Fruit fly (Drosophila melanogaster) whole organism, prepupa: ENCODE data around the gene Gcn5.
A peak's percentile ranks its signal among the peaks of the same experiment; 100 is the strongest.

Experiments
- Blimp-1 ChIP-seq: fragments of 200-800 bp; sonication (Bioruptor generic); optimal IDR thresholded peaks from 3 replicates; lab custom pipeline; 2017; ENCODE audit warnings: missing biosample characterization, missing genetic modification characterization, mild to moderate bottlenecking, moderate library complexity, missing genetic modification reagents
- CG10631 ChIP-seq: fragments of 200-800 bp; sonication (Bioruptor generic); optimal IDR thresholded peaks from 2 replicates; lab custom pipeline; 2016; ENCODE audit warnings: missing biosample characterization, missing genetic modification characterization
- CG10669 ChIP-seq: fragments of 200-800 bp; sonication (Bioruptor generic); optimal IDR thresholded peaks from 3 replicates; lab custom pipeline; 2018; ENCODE audit warnings: missing biosample characterization, mild to moderate bottlenecking, missing genetic modification characterization, moderate library complexity
- CG11294 ChIP-seq: fragments of 200-800 bp; sonication (Bioruptor generic); IDR thresholded peaks from 2 replicates; pipeline ENCODE4 v1.3.6; 2022; ENCODE audit warnings: missing biosample characterization, missing genetic modification characterization
- CG11762 ChIP-seq: fragments of 200-800 bp; sonication (Bioruptor generic); optimal IDR thresholded peaks from 3 replicates; lab custom pipeline; 2016; ENCODE audit warnings: missing biosample characterization, missing genetic modification characterization; ENCODE audit not compliant: insufficient read depth
- CG11902 ChIP-seq: fragments of 200-800 bp; sonication (Bioruptor generic); optimal IDR thresholded peaks from 3 replicates; lab custom pipeline; 2016; ENCODE audit warnings: missing biosample characterization, missing genetic modification characterization
- CG1621 ChIP-seq: fragments of 200-800 bp; sonication (Bioruptor generic); optimal IDR thresholded peaks from 3 replicates; lab custom pipeline; 2018; ENCODE audit warnings: missing biosample characterization, mild to moderate bottlenecking, missing genetic modification characterization
- CG16779 ChIP-seq: fragments of 200-800 bp; sonication (Bioruptor generic); optimal IDR thresholded peaks from 3 replicates; lab custom pipeline; 2017; ENCODE audit warnings: missing biosample characterization, mild to moderate bottlenecking, missing genetic modification characterization
- CG3032 ChIP-seq: fragments of 200-800 bp; optimal IDR thresholded peaks from 2 replicates; lab custom pipeline; 2019; ENCODE audit warnings: missing biosample characterization, mild to moderate bottlenecking, missing genetic modification characterization, moderate library complexity
- CG31627 ChIP-seq: fragments of 200-800 bp; sonication (Bioruptor generic); optimal IDR thresholded peaks from 3 replicates; lab custom pipeline; 2016; ENCODE audit warnings: missing biosample characterization, missing genetic modification characterization
- CG32006 ChIP-seq: fragments of 200-800 bp; sonication (Bioruptor generic); optimal IDR thresholded peaks from 3 replicates; lab custom pipeline; 2017; ENCODE audit warnings: missing biosample characterization, mild to moderate bottlenecking, missing genetic modification characterization
- CG3919 ChIP-seq: fragments of 200-800 bp; sonication (Bioruptor generic); optimal IDR thresholded peaks from 3 replicates; lab custom pipeline; 2016; ENCODE audit warnings: missing biosample characterization, missing genetic modification characterization
- CG4318 ChIP-seq: fragments of 200-800 bp; sonication (Bioruptor generic); optimal IDR thresholded peaks from 3 replicates; lab custom pipeline; 2017; ENCODE audit warnings: missing biosample characterization, mild to moderate bottlenecking, missing genetic modification characterization
- CG6163 ChIP-seq: fragments of 200-800 bp; sonication (Bioruptor generic); IDR thresholded peaks from 3 replicates; pipeline ENCODE4 v1.3.6; 2022; ENCODE audit warnings: missing biosample characterization, missing genetic modification characterization
- CG6276 ChIP-seq: fragments of 200-800 bp; sonication (Bioruptor generic); optimal IDR thresholded peaks from 2 replicates; lab custom pipeline; 2017; ENCODE audit warnings: missing biosample characterization, mild to moderate bottlenecking, missing genetic modification characterization
- CG6792 ChIP-seq: fragments of 200-800 bp; sonication (Bioruptor generic); optimal IDR thresholded peaks from 3 replicates; lab custom pipeline; 2016; ENCODE audit warnings: missing biosample characterization, missing genetic modification characterization
- CG6808 ChIP-seq: fragments of 200-800 bp; sonication (Bioruptor generic); optimal IDR thresholded peaks from 3 replicates; lab custom pipeline; 2017; ENCODE audit warnings: missing biosample characterization, missing genetic modification characterization, mild to moderate bottlenecking, moderate library complexity, missing genetic modification reagents
- CG6854 ChIP-seq: fragments of 200-800 bp; sonication (Bioruptor generic); optimal IDR thresholded peaks from 2 replicates; lab custom pipeline; 2017; ENCODE audit warnings: missing biosample characterization, mild to moderate bottlenecking, missing genetic modification characterization
- CG7368 ChIP-seq: fragments of 200-800 bp; sonication (Bioruptor generic); optimal IDR thresholded peaks from 3 replicates; lab custom pipeline; 2016; ENCODE audit warnings: missing biosample characterization, missing genetic modification characterization
- CG8119 ChIP-seq: fragments of 200-800 bp; sonication (Bioruptor generic); IDR thresholded peaks from 3 replicates; pipeline ENCODE4 v1.3.6; 2022; ENCODE audit warnings: missing biosample characterization, missing genetic modification characterization
- CG8319 ChIP-seq: fragments of 200-800 bp; sonication (Bioruptor generic); optimal IDR thresholded peaks from 3 replicates; lab custom pipeline; 2016; ENCODE audit warnings: missing biosample characterization, missing genetic modification characterization
- CG8632 ChIP-seq: fragments of 200-800 bp; sonication (Bioruptor generic); optimal IDR thresholded peaks from 3 replicates; lab custom pipeline; 2016; ENCODE audit warnings: missing biosample characterization, missing genetic modification characterization
- CG9139 ChIP-seq: fragments of 200-800 bp; sonication (Bioruptor generic); optimal IDR thresholded peaks from 3 replicates; lab custom pipeline; 2017; ENCODE audit warnings: missing biosample characterization, mild to moderate bottlenecking, missing genetic modification characterization
- Eip75B ChIP-seq: fragments of 200-800 bp; sonication (Bioruptor generic); optimal IDR thresholded peaks from 3 replicates; lab custom pipeline; 2016; ENCODE audit warnings: missing biosample characterization, missing genetic modification characterization
- Eip78C ChIP-seq: fragments of 200-800 bp; sonication (Bioruptor generic); peaks from one replicate; lab custom pipeline; 2016; ENCODE audit warnings: missing biosample characterization, missing genetic modification characterization
- Ets21C ChIP-seq: fragments of 200-800 bp; sonication (Bioruptor generic); optimal IDR thresholded peaks from 3 replicates; lab custom pipeline; 2016; ENCODE audit warnings: missing biosample characterization, missing genetic modification characterization
- Gug ChIP-seq: fragments of 200-800 bp; sonication (Bioruptor generic); IDR thresholded peaks from 2 replicates; pipeline ENCODE4 v1.3.6; 2022; ENCODE audit warnings: missing biosample characterization, missing genetic modification characterization
- Hr38 ChIP-seq: sonication (Bioruptor generic); optimal IDR thresholded peaks from 2 replicates; lab custom pipeline; 2016; ENCODE audit warnings: missing biosample characterization, missing genetic modification characterization
- Hr39 ChIP-seq: fragments of 200-800 bp; sonication (Bioruptor generic); optimal IDR thresholded peaks from 2 replicates; lab custom pipeline; 2016; ENCODE audit warnings: missing biosample characterization, missing genetic modification characterization
- Hr4 ChIP-seq: fragments of 200-800 bp; sonication (Bioruptor generic); optimal IDR thresholded peaks from 3 replicates; lab custom pipeline; 2016; ENCODE audit warnings: missing biosample characterization, missing genetic modification characterization
- Lpt ChIP-seq: fragments of 200-800 bp; sonication (Bioruptor generic); optimal IDR thresholded peaks from 3 replicates; lab custom pipeline; 2016; ENCODE audit warnings: missing biosample characterization, missing genetic modification characterization
- Met ChIP-seq: fragments of 200-800 bp; sonication (Bioruptor generic); optimal IDR thresholded peaks from 3 replicates; lab custom pipeline; 2016; ENCODE audit warnings: missing biosample characterization, missing genetic modification characterization
- OdsH ChIP-seq: fragments of 200-800 bp; sonication (Bioruptor generic); optimal IDR thresholded peaks from 3 replicates; lab custom pipeline; 2016; ENCODE audit warnings: missing biosample characterization, missing genetic modification characterization
- Smox ChIP-seq: fragments of 200-800 bp; sonication (Bioruptor generic); optimal IDR thresholded peaks from 3 replicates; lab custom pipeline; 2016; ENCODE audit warnings: missing biosample characterization, missing genetic modification characterization
- Sox102F ChIP-seq: fragments of 200-800 bp; sonication (Bioruptor generic); optimal IDR thresholded peaks from 2 replicates; lab custom pipeline; 2016; ENCODE audit warnings: missing biosample characterization, mild to moderate bottlenecking, missing genetic modification characterization
- Sox15 ChIP-seq: fragments of 200-800 bp; sonication (Bioruptor generic); optimal IDR thresholded peaks from 3 replicates; lab custom pipeline; 2016; ENCODE audit warnings: missing biosample characterization, missing genetic modification characterization
- achi ChIP-seq: fragments of 200-800 bp; sonication (Bioruptor generic); optimal IDR thresholded peaks from 3 replicates; lab custom pipeline; 2016; ENCODE audit warnings: missing biosample characterization, missing genetic modification characterization
- acj6 ChIP-seq: fragments of 200-800 bp; sonication (Bioruptor generic); optimal IDR thresholded peaks from 3 replicates; lab custom pipeline; 2016; ENCODE audit warnings: missing biosample characterization, missing genetic modification characterization
- cyc ChIP-seq: fragments of 200-800 bp; sonication (Bioruptor generic); optimal IDR thresholded peaks from 3 replicates; lab custom pipeline; 2016; ENCODE audit warnings: missing biosample characterization, missing genetic modification characterization
- dac ChIP-seq: fragments of 200-800 bp; sonication (Bioruptor generic); optimal IDR thresholded peaks from 2 replicates; lab custom pipeline; 2017; ENCODE audit warnings: missing biosample characterization, mild to moderate bottlenecking, missing genetic modification characterization
- dsx ChIP-seq: fragments of 200-800 bp; optimal IDR thresholded peaks from 3 replicates; lab custom pipeline; 2019; ENCODE audit warnings: missing biosample characterization, mild to moderate bottlenecking, missing genetic modification characterization, moderate library complexity; ENCODE audit not compliant: poor library complexity, severe bottlenecking
- eg ChIP-seq: fragments of 200-800 bp; sonication (Bioruptor generic); IDR thresholded peaks from 3 replicates; pipeline ENCODE4 v1.3.6; 2022; ENCODE audit warnings: missing biosample characterization, missing genetic modification characterization
- esn ChIP-seq: fragments of 200-800 bp; sonication (Bioruptor generic); optimal IDR thresholded peaks from 2 replicates; lab custom pipeline; 2016; ENCODE audit warnings: missing biosample characterization, mild to moderate bottlenecking, missing genetic modification characterization, moderate library complexity
- fd59A ChIP-seq: fragments of 200-800 bp; sonication (Bioruptor generic); optimal IDR thresholded peaks from 2 replicates; lab custom pipeline; 2017; ENCODE audit warnings: missing biosample characterization, mild to moderate bottlenecking, missing genetic modification characterization, missing genetic modification reagents
- fd85E ChIP-seq: fragments of 200-800 bp; sonication (Bioruptor generic); optimal IDR thresholded peaks from 3 replicates; lab custom pipeline; 2016; ENCODE audit warnings: missing biosample characterization, missing genetic modification characterization
- fkh ChIP-seq: fragments of 200-800 bp; sonication (Bioruptor generic); optimal IDR thresholded peaks from 3 replicates; lab custom pipeline; 2017; ENCODE audit warnings: missing biosample characterization, mild to moderate bottlenecking, missing genetic modification characterization, moderate library complexity
- net ChIP-seq: fragments of 200-800 bp; sonication (Bioruptor generic); optimal IDR thresholded peaks from 3 replicates; lab custom pipeline; 2016; ENCODE audit warnings: missing biosample characterization, missing genetic modification characterization
- pdm3 ChIP-seq: fragments of 200-800 bp; sonication (Bioruptor generic); optimal IDR thresholded peaks from 3 replicates; lab custom pipeline; 2016; ENCODE audit warnings: missing biosample characterization, missing genetic modification characterization
- spab ChIP-seq: fragments of 200-800 bp; sonication (Bioruptor generic); optimal IDR thresholded peaks from 2 replicates; lab custom pipeline; 2017; ENCODE audit warnings: missing biosample characterization, mild to moderate bottlenecking, missing genetic modification characterization, missing genetic modification reagents
- ss ChIP-seq, 2 experiments: fragments of 200-800 bp; sonication (Bioruptor generic); optimal IDR thresholded peaks; 2 replicates in 1 of 2; 3 replicates in 1 of 2; lab custom pipeline; 2017 to 2018; ENCODE audit warnings: mild to moderate bottlenecking in 2 of 2, missing biosample characterization in 2 of 2, missing genetic modification characterization in 2 of 2, moderate library complexity in 1 of 2
- svp ChIP-seq: fragments of 200-800 bp; sonication (Bioruptor generic); peaks from one replicate; lab custom pipeline; 2016; ENCODE audit warnings: missing biosample characterization, missing genetic modification characterization
- topi ChIP-seq: fragments of 200-800 bp; sonication (Bioruptor generic); optimal IDR thresholded peaks from 3 replicates; lab custom pipeline; 2016; ENCODE audit warnings: missing biosample characterization, missing genetic modification characterization

Gcn5 gene

DNA sequence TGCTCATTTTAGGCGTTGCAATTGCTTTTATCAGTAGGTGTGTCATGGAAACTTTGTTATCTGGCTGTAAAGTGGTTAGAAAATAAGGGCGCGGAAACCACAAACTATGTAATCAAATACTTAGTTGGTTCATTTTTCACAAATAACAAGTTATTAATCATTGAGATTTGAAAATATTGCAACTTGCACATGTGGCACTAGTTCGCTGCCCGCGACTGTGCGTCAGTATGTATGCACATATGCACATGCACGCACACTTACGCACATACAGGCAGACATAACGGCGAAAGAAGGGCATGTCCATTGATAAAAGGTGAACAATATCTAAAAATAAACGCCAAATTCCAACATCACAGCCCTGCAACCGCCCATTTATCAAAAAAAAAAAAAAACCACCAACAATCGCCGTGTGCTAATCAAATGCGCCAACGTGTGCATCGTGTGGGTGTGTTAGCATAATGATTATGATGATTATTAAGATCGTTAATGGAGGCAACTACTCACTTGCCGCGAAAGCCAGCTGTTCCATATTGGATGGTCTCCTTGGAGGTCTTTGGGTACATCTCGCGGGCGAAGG, 5.7 kb upstream of the Gcn5 start:
- TF ChIP-seq CG11902 (peak; percentile 18), CG8119 (GFP tag; lab: Robert Waterston, UW) (peak; percentile 71; the same call in 2 of the 3 replicates), CG6163 (peak; percentile 76), CG6808 (GFP tag; lab: Kevin White, UChicago) (peak; percentile 51), Hr4 (GFP tag; lab: Kevin White, UChicago) (peak; percentile 68), Sox102F (GFP tag; lab: Kevin White, UChicago) (no peak), CG4318 (GFP tag; lab: Kevin White, UChicago) (no peak), CG6792 (GFP tag; lab: Kevin White, UChicago) (peak; percentile 63), Met (GFP tag; lab: Kevin White, UChicago) (peak; percentile 74), svp (GFP tag; lab: Kevin White, UChicago) (no peak), achi (peak; percentile 55), dsx (GFP tag; lab: Kevin White, UChicago) (peak; percentile 60), CG10631 (GFP tag; lab: Kevin White, UChicago) (peak; percentile 44), Smox (GFP tag; lab: Kevin White, UChicago) (peak; percentile 62), Ets21C (GFP tag; lab: Kevin White, UChicago) (peak; percentile 60), topi (GFP tag; lab: Kevin White, UChicago) (peak; percentile 76), CG3919 (peak; percentile 67), Lpt (GFP tag; lab: Kevin White, UChicago) (peak; percentile 40), CG11294 (GFP tag; lab: Robert Waterston, UW) (peak; percentile 64), net (GFP tag; lab: Kevin White, UChicago) (peak; percentile 71), CG32006 (GFP tag; lab: Kevin White, UChicago) (peak; percentile 65), fkh (GFP tag; lab: Kevin White, UChicago) (no peak), pdm3 (GFP tag; lab: Kevin White, UChicago) (peak; percentile 70), Gug (GFP tag; lab: Robert Waterston, UW) (peak; percentile 51), OdsH (peak; percentile 72), spab (GFP tag; lab: Kevin White, UChicago) (peak; percentile 51), CG7368 (GFP tag; lab: Kevin White, UChicago) (peak; percentile 48), CG3032 (peak; percentile 46), ss (GFP tag; optimal IDR thresholded peaks at IDR 0.05; lab: Kevin White, UChicago) (peak; percentile 43 to 45), fd59A (GFP tag; lab: Kevin White, UChicago) (no peak), CG1621 (tag; lab: Kevin White, UChicago) (no peak), dac (peak; percentile 47), Hr39 (GFP tag; lab: Kevin White, UChicago) (peak; percentile 74), CG10669 (peak; percentile 59), Blimp-1 (GFP tag; lab: Kevin White, UChicago) (no peak), CG8632 (peak; percentile 61), Eip78C (GFP tag; lab: Kevin White, UChicago) (peak; percentile 94), CG8319 (GFP tag; lab: Kevin White, UChicago) (peak; percentile 21), CG6854 (GFP tag; lab: Kevin White, UChicago) (peak; percentile 9), fd85E (GFP tag; lab: Kevin White, UChicago) (no peak), acj6 (peak; percentile 69), Hr38 (no peak), CG6276 (GFP tag; lab: Kevin White, UChicago) (no peak), CG16779 (tag; lab: Kevin White, UChicago) (peak; percentile 40), Sox15 (no peak), cyc (GFP tag; lab: Kevin White, UChicago) (peak; percentile 56), esn (GFP tag; lab: Kevin White, UChicago) (peak; percentile 79), eg (GFP tag; lab: Robert Waterston, UW) (peak; percentile 86), CG9139 (GFP tag; lab: Kevin White, UChicago) (no peak), Eip75B (GFP tag; lab: Kevin White, UChicago) (peak; percentile 50), CG11762 (peak; percentile 38), CG31627 (GFP tag; lab: Kevin White, UChicago) (peak; percentile 73)
